Worm (Caenorhabditis elegans): Measurements from ENCODE around the gene str-45.

The str-45 gene

DNA sequence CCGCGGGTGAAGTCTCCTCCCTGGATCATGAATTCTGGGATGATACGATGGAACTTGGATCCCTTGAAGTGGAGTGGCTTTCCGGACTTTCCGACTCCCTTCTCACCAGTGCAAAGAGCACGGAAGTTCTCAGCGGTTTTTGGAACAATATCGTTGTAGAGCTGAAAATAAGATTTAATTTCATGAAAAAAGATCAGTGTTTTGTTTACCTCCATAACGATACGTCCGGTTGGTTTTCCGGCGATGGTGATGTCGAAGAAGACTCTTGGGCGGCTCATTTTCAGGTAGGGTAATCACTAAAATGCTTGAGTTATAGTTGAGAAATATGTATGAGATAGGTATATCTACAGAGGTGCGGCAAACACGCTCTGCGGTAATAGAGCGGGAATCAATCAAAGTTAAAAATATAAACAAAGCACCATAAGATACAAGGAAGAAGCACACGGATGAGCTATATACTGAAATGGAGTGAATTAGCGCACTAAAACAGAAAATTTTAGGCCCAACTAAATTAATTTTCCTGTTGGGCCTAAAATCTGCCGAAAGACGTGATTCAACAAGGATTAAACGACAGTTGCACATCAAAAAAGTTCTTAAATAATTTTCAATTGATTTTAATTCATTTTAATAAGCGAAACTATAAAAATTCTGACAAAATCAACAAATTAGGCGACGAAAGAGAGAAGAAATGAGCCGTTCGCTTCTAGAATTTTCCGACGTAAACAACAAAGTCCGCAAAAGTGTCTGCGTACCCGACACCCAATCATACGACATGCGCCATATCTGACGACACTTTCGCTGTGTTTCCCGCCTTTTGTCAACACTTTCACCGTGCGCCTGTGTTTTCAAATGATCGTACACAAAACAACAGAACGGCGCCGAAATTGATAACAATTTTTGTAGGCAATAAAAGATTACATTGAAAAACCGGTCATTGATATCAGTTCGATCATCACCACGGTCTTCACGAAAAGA lies 28.6 kb downstream of the str-45 start, which contains the start of the genes cyn-7 and bath-36:
TSS of gene cyn-7 (minus strand) at position 296 of the 975 bp plus-strand sequence.
TSS of gene bath-36 (plus strand) at position 806 of the 975 bp plus-strand sequence.
- no peak for TF ChIP-seq pes-1 (GFP tag; IDR thresholded peaks at IDR 0.05)
- TF ChIP-seq F13C5.2 (tag; optimal IDR thresholded peaks at IDR 0.05) = no peak
- no peak for TF ChIP-seq tbx-11 (GFP tag; IDR thresholded peaks at IDR 0.05)
- no peak for TF ChIP-seq ama-1 (optimal IDR thresholded peaks at IDR 0.05)
- no peak for TF ChIP-seq aly-1 (tag; optimal IDR thresholded peaks at IDR 0.05)
- TF ChIP-seq ceh-13 (GFP tag; optimal IDR thresholded peaks at IDR 0.05) = no peak
- TF ChIP-seq hmbx-1 (tag; optimal IDR thresholded peaks at IDR 0.05) = no peak
- no peak for TF ChIP-seq ets-7 (tag; optimal IDR thresholded peaks at IDR 0.05)
- TF ChIP-seq ceh-36 (tag; optimal IDR thresholded peaks at IDR 0.05) = no peak
- TF ChIP-seq tbx-37 (GFP tag; conservative IDR thresholded peaks at IDR 0.05) = no peak
- no peak for TF ChIP-seq hmg-4 (GFP tag; optimal IDR thresholded peaks at IDR 0.05)
- no peak for TF ChIP-seq tra-4 (tag; optimal IDR thresholded peaks at IDR 0.05)
- no peak for TF ChIP-seq hnd-1 (tag; optimal IDR thresholded peaks at IDR 0.05)

- TF ChIP-seq tbx-11 (GFP tag; IDR thresholded peaks at IDR 0.05) = no peak
- no peak for TF ChIP-seq aly-1 (tag; optimal IDR thresholded peaks at IDR 0.05)
- TF ChIP-seq ceh-36 (tag; optimal IDR thresholded peaks at IDR 0.05) = no peak
- no peak for TF ChIP-seq tbx-37 (GFP tag; conservative IDR thresholded peaks at IDR 0.05)
- TF ChIP-seq F13C5.2 (tag; optimal IDR thresholded peaks at IDR 0.05) = no peak
- TF ChIP-seq hnd-1 (tag; optimal IDR thresholded peaks at IDR 0.05) = no peak
- TF ChIP-seq flt-1 (GFP tag; IDR thresholded peaks at IDR 0.05) = no peak
- no peak for TF ChIP-seq ets-7 (tag; optimal IDR thresholded peaks at IDR 0.05)
- no peak for TF ChIP-seq sea-1 (GFP tag; conservative IDR thresholded peaks at IDR 0.05)
Observed at ce11 chrV:15189567-15189966, 30.8 kb downstream of the str-45 start, which contains the start of gene cyn-3. Gene cyn-3, plus strand, starts transcription at chrV:15189927.

- TF ChIP-seq hnd-1 (tag; optimal IDR thresholded peaks at IDR 0.05) (peak; percentile 76), B0310.2 (tag; optimal IDR thresholded peaks at IDR 0.05) (peak; percentile 92), scrt-1 (GFP tag; IDR thresholded peaks at IDR 0.05) (peak; percentile 93), tbx-37 (GFP tag; conservative IDR thresholded peaks at IDR 0.05) (peak; percentile 80), F13C5.2 (tag; optimal IDR thresholded peaks at IDR 0.05) (peak; percentile 97), sea-1 (GFP tag; conservative IDR thresholded peaks at IDR 0.05) (peak; percentile 94), ceh-36 (tag; optimal IDR thresholded peaks at IDR 0.05) (peak; percentile 85), ama-1 (optimal IDR thresholded peaks at IDR 0.05) (peak; percentile 48), tra-4 (tag; optimal IDR thresholded peaks at IDR 0.05) (peak; percentile 87), aly-1 (tag; optimal IDR thresholded peaks at IDR 0.05) (peak; percentile 96), ets-7 (tag; optimal IDR thresholded peaks at IDR 0.05) (peak; percentile 88), flt-1 (GFP tag; IDR thresholded peaks at IDR 0.05) (peak; percentile 91), hmbx-1 (tag; optimal IDR thresholded peaks at IDR 0.05) (peak; percentile 67), pes-1 (GFP tag; IDR thresholded peaks at IDR 0.05) (peak; percentile 94), ceh-13 (GFP tag; optimal IDR thresholded peaks at IDR 0.05) (peak; percentile 89), tbx-11 (GFP tag; IDR thresholded peaks at IDR 0.05) (peak; percentile 91), hmg-4 (GFP tag; optimal IDR thresholded peaks at IDR 0.05) (peak; percentile 97)
Observed at ce11 chrV:15190903-15191302, 32.1 kb downstream of the str-45 start, which contains the start of gene Y75B12B.11. Gene Y75B12B.11, plus strand, starts transcription at chrV:15191296.

DNA sequence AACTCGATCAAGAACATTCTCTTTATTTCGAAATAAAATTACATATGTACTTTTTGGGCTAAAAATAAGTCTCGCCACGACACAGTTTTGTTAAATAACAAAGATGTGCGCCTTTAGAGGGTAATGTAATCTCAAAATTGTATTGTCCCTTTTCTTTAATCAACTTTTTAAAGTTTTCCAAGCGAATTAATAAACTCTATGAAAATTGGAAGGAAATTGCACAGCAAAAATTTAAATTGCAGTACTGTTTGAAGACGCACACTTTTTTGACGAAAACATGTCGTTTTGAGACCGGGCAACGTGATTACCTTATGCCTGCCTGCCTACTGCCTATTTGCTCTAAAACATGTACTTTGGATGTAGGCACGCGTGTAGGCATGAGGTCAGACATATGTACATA lies 33.2 kb downstream of the str-45 start:
- no peak for TF ChIP-seq ets-7 (tag; optimal IDR thresholded peaks at IDR 0.05)
- TF ChIP-seq hmg-4 (GFP tag; optimal IDR thresholded peaks at IDR 0.05) = no peak
- no peak for TF ChIP-seq hnd-1 (tag; optimal IDR thresholded peaks at IDR 0.05)
- no peak for TF ChIP-seq flt-1 (GFP tag; IDR thresholded peaks at IDR 0.05)
- TF ChIP-seq ama-1 (optimal IDR thresholded peaks at IDR 0.05) = no peak
- no peak for TF ChIP-seq tbx-37 (GFP tag; conservative IDR thresholded peaks at IDR 0.05)
- TF ChIP-seq B0310.2 (tag; optimal IDR thresholded peaks at IDR 0.05) = no peak
- TF ChIP-seq F13C5.2 (tag; optimal IDR thresholded peaks at IDR 0.05) = no peak
- no peak for TF ChIP-seq tra-4 (tag; optimal IDR thresholded peaks at IDR 0.05)
- no peak for TF ChIP-seq tbx-11 (GFP tag; IDR thresholded peaks at IDR 0.05)
- no peak for TF ChIP-seq scrt-1 (GFP tag; IDR thresholded peaks at IDR 0.05)
- no peak for TF ChIP-seq hmbx-1 (tag; optimal IDR thresholded peaks at IDR 0.05)
- no peak for TF ChIP-seq ceh-36 (tag; optimal IDR thresholded peaks at IDR 0.05)
- no peak for TF ChIP-seq sea-1 (GFP tag; conservative IDR thresholded peaks at IDR 0.05)
- no peak for TF ChIP-seq aly-1 (tag; optimal IDR thresholded peaks at IDR 0.05)

ce11 chrV:15192377-15192776 lies 33.6 kb downstream of the str-45 start, which contains the start of gene plc-2:
Gene plc-2, plus strand, starts transcription at chrV:15192572.
- TF ChIP-seq B0310.2 (tag; optimal IDR thresholded peaks at IDR 0.05) (no peak), hmg-4 (GFP tag; optimal IDR thresholded peaks at IDR 0.05) (no peak), hnd-1 (tag; optimal IDR thresholded peaks at IDR 0.05) (no peak), tbx-11 (GFP tag; IDR thresholded peaks at IDR 0.05) (no peak), flt-1 (GFP tag; IDR thresholded peaks at IDR 0.05) (no peak), ceh-13 (GFP tag; optimal IDR thresholded peaks at IDR 0.05) (no peak), scrt-1 (GFP tag; IDR thresholded peaks at IDR 0.05) (no peak), aly-1 (tag; optimal IDR thresholded peaks at IDR 0.05) (no peak)

DNA sequence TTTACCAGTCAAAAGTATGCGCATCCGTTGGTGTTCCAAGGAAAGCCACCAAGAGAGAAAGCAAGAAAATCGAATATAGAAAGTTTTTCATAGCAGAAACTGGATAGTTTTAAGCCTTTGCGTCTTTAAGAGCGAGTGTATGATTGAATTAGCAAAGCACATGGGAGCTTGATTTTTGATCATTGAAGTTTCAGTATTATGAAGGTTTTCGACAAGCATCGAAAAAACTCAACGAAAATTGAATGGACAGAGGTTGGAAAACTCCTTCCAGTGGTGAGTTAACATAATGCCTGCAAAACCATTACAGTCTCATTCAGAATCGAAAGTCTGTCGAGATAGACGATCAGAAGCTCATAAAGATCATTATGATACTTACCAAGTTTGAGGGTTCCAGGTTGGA lies 35.1 kb downstream of the str-45 start, which contains the start of gene Y75B12B.13:
TSS of gene Y75B12B.13 (minus strand) at position 101 of the 400 bp plus-strand sequence.
- TF ChIP-seq hmbx-1 (tag; optimal IDR thresholded peaks at IDR 0.05) (no peak), ets-7 (tag; optimal IDR thresholded peaks at IDR 0.05) (no peak), tra-4 (tag; optimal IDR thresholded peaks at IDR 0.05) (no peak), hmg-4 (GFP tag; optimal IDR thresholded peaks at IDR 0.05) (no peak), sea-1 (GFP tag; conservative IDR thresholded peaks at IDR 0.05) (no peak), B0310.2 (tag; optimal IDR thresholded peaks at IDR 0.05) (no peak)

DNA sequence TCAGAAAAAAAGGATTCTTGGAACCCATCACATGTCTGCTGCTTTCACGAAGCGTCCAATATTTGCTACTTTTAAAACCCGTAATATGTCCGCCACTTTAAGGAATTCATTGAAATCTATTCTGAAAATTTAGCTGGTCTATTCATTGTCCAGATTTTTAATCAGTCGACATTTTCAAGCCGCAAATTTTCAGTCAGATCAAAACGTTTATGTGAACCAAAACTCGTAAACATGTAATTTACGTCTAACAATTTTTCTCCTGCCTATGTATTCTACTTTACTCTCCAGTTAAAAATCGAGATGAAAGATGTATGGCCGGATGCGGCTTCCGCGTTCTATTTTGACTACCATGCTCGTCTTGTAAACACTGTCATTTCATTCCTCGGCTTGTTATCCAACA lies 39.2 kb downstream of the str-45 start, which contains the start of gene srw-1:
TSS of gene srw-1 (plus strand) at position 301 of the 400 bp plus-strand sequence.
- TF ChIP-seq hmg-4 (GFP tag; optimal IDR thresholded peaks at IDR 0.05) (no peak), hnd-1 (tag; optimal IDR thresholded peaks at IDR 0.05) (no peak)
